Fruit fly (Drosophila melanogaster): ENCODE data around the gene Atac3.

Atac3 gene

dm6 chr3L:350651-351228 is 22.9 kb upstream of the Atac3 start (continued):
- peak; percentile 52; the same call in 1 of the 3 replicates for TF ChIP-seq CG3726 (GFP tag; IDR thresholded peaks at IDR 0.05)
- TF ChIP-seq Atf6 (GFP tag; IDR thresholded peaks at IDR 0.05), result peak; percentile 82
- no peak for TF ChIP-seq h (optimal IDR thresholded peaks at IDR 0.05)
- peak; percentile 63 for TF ChIP-seq Oaz (GFP tag; IDR thresholded peaks at IDR 0.05)
- TF ChIP-seq gcm2 (GFP tag; optimal IDR thresholded peaks at IDR 0.05), result no peak
- peak; percentile 76 for TF ChIP-seq CG3281 (GFP tag; optimal IDR thresholded peaks at IDR 0.05)
- peak; percentile 67; the same call in 1 of the 3 replicates for TF ChIP-seq otp (GFP tag; IDR thresholded peaks at IDR 0.05)
- TF ChIP-seq CG11695 (GFP tag; IDR thresholded peaks at IDR 0.05), result peak; percentile 88
- no peak for TF ChIP-seq aop (GFP tag; IDR thresholded peaks at IDR 0.05)
- TF ChIP-seq luna (GFP tag; optimal IDR thresholded peaks at IDR 0.05), result peak; percentile 43
- peak in 1 of 2 experiments; percentile 83 for TF ChIP-seq Eip74EF (GFP tag; optimal IDR thresholded peaks at IDR 0.05)
- peak; percentile 66 for TF ChIP-seq CG5953 (GFP tag; IDR thresholded peaks at IDR 0.05)
- no peak for TF ChIP-seq Deaf1 (tag; optimal IDR thresholded peaks at IDR 0.05)
- TF ChIP-seq NK7.1 (GFP tag; optimal IDR thresholded peaks at IDR 0.05), result peak; percentile 40
- peak; percentile 75 for TF ChIP-seq lilli (GFP tag; optimal IDR thresholded peaks at IDR 0.05)
- TF ChIP-seq inv (GFP tag; IDR thresholded peaks at IDR 0.05; ENCODE audit: partially characterized antibody), result no peak
- no peak for TF ChIP-seq abd-A (tag; optimal IDR thresholded peaks at IDR 0.05)
- TF ChIP-seq Nf-YB (GFP tag; optimal IDR thresholded peaks at IDR 0.05), result peak; percentile 42
- TF ChIP-seq CG7745 (tag; optimal IDR thresholded peaks at IDR 0.05), result no peak
- no peak for TF ChIP-seq CG30020 (tag; optimal IDR thresholded peaks at IDR 0.05)
- peak; percentile 40 for TF ChIP-seq Fer2 (tag; optimal IDR thresholded peaks at IDR 0.05)
- TF ChIP-seq CG12155 (GFP tag; optimal IDR thresholded peaks at IDR 0.05), result peak; percentile 56
- no peak for TF ChIP-seq salm (tag; optimal IDR thresholded peaks at IDR 0.05)
- peak; percentile 69; the same call in 2 of the 3 replicates for TF ChIP-seq ase (GFP tag; IDR thresholded peaks at IDR 0.05)
- peak; percentile 4 for TF ChIP-seq CG8944 (GFP tag; optimal IDR thresholded peaks at IDR 0.05)
- no peak for TF ChIP-seq CHES-1-like (GFP tag; optimal IDR thresholded peaks at IDR 0.05)
- TF ChIP-seq CG15479 (GFP tag; optimal IDR thresholded peaks at IDR 0.05), result no peak
- TF ChIP-seq CG9437 (GFP tag; optimal IDR thresholded peaks at IDR 0.05), result peak; percentile 51
- TF ChIP-seq CG10274 (GFP tag; optimal IDR thresholded peaks at IDR 0.05), result no peak
- peak; percentile 83 for TF ChIP-seq CG7839 (tag; optimal IDR thresholded peaks at IDR 0.05)
- TF ChIP-seq btn (GFP tag; optimal IDR thresholded peaks at IDR 0.05), result peak; percentile 48
- TF ChIP-seq CG10321 (GFP tag; IDR thresholded peaks at IDR 0.05), result no peak
- TF ChIP-seq vnd (GFP tag; IDR thresholded peaks at IDR 0.05; ENCODE audit: partially characterized antibody), result no peak
- TF ChIP-seq CG12299 (tag; optimal IDR thresholded peaks at IDR 0.05), result peak; percentile 1
- TF ChIP-seq prd (optimal IDR thresholded peaks at IDR 0.05), result no peak
- TF ChIP-seq prd (GFP tag; IDR thresholded peaks at IDR 0.05), result peak; percentile 83
- TF ChIP-seq Pdp1 (GFP tag; optimal IDR thresholded peaks at IDR 0.05), result peak; percentile 64 to 65
- TF ChIP-seq Lhr (GFP tag; optimal IDR thresholded peaks at IDR 0.05), result no peak
- TF ChIP-seq CG14014 (GFP tag; IDR thresholded peaks at IDR 0.05), result peak; percentile 80
- TF ChIP-seq CG34224 (GFP tag; IDR thresholded peaks at IDR 0.05; ENCODE audit: partially characterized antibody), result no peak
- TF ChIP-seq row (GFP tag; IDR thresholded peaks at IDR 0.05), result peak; percentile 88
- TF ChIP-seq Chrac-16 (GFP tag; optimal IDR thresholded peaks at IDR 0.05), result peak; percentile 59
- TF ChIP-seq Max (GFP tag; optimal IDR thresholded peaks at IDR 0.05), result peak; percentile 36
- peak; percentile 54 for TF ChIP-seq seq (GFP tag; IDR thresholded peaks at IDR 0.05)
- TF ChIP-seq CG34376 (GFP tag; optimal IDR thresholded peaks at IDR 0.05), result no peak
- TF ChIP-seq Optix (GFP tag; IDR thresholded peaks at IDR 0.05), result no peak
- TF ChIP-seq al (GFP tag; IDR thresholded peaks at IDR 0.05), result peak; percentile 68
- no peak for TF ChIP-seq CG2129 (GFP tag; IDR thresholded peaks at IDR 0.05; ENCODE audit: partially characterized antibody)
- TF ChIP-seq Stat92E (GFP tag; optimal IDR thresholded peaks at IDR 0.05), result peak in 1 of 3 experiments; percentile 23
- TF ChIP-seq ATbp (GFP tag; optimal IDR thresholded peaks at IDR 0.05), result peak; percentile 8
